Fruit fly (Drosophila melanogaster) whole organism, pupa: ENCODE measurements around the gene Gr64e.

Experiments
- CG10348 ChIP-seq: fragments of 200-800 bp; sonication (Bioruptor generic); IDR thresholded peaks from 2 replicates; pipeline ENCODE4 v1.3.6; 2022; ENCODE audit warnings: missing biosample characterization, missing genetic modification characterization
- CG12605 ChIP-seq: fragments of 200-800 bp; sonication (Bioruptor generic); IDR thresholded peaks from 2 replicates; pipeline ENCODE4 v1.3.6; 2022; ENCODE audit warnings: missing biosample characterization, missing genetic modification characterization
- CG13204 ChIP-seq: fragments of 200-800 bp; sonication (Bioruptor generic); optimal IDR thresholded peaks from 2 replicates; lab custom pipeline; 2018; ENCODE audit warnings: missing biosample characterization, mild to moderate bottlenecking, missing genetic modification characterization, moderate library complexity
- CG14655 ChIP-seq: fragments of 200-800 bp; sonication (Bioruptor generic); optimal IDR thresholded peaks from 3 replicates; lab custom pipeline; 2017; ENCODE audit warnings: mild to moderate bottlenecking, missing biosample characterization, missing genetic modification reagents, missing genetic modification characterization
- CG15710 ChIP-seq: fragments of 200-800 bp; sonication (Bioruptor generic); optimal IDR thresholded peaks from 2 replicates; lab custom pipeline; 2018; ENCODE audit warnings: missing biosample characterization, mild to moderate bottlenecking, missing genetic modification characterization, moderate library complexity
- CG17806 ChIP-seq: fragments of 200-800 bp; sonication (Bioruptor generic); optimal IDR thresholded peaks from 2 replicates; lab custom pipeline; 2018; ENCODE audit warnings: missing biosample characterization, mild to moderate bottlenecking, missing genetic modification characterization, moderate library complexity
- CG32121 ChIP-seq: fragments of 200-800 bp; sonication (Bioruptor generic); IDR thresholded peaks from 2 replicates; pipeline ENCODE4 v1.3.6; 2022; ENCODE audit warnings: missing biosample characterization, missing genetic modification characterization
- CG34367 ChIP-seq: fragments of 200-800 bp; sonication (Bioruptor generic); optimal IDR thresholded peaks from 2 replicates; lab custom pipeline; 2018; ENCODE audit warnings: missing biosample characterization, mild to moderate bottlenecking, missing genetic modification characterization
- CG4496 ChIP-seq: fragments of 200-800 bp; sonication (Bioruptor generic); IDR thresholded peaks from 3 replicates; pipeline ENCODE4 v1.3.6; 2022; ENCODE audit warnings: missing biosample characterization, missing genetic modification characterization
- CG8159 ChIP-seq: fragments of 200-800 bp; sonication (Bioruptor generic); optimal IDR thresholded peaks from 3 replicates; lab custom pipeline; 2018; ENCODE audit warnings: missing biosample characterization, mild to moderate bottlenecking, missing genetic modification characterization, moderate library complexity
- CG8301 ChIP-seq: fragments of 200-800 bp; sonication (Bioruptor generic); optimal IDR thresholded peaks from 2 replicates; lab custom pipeline; 2018; ENCODE audit warnings: missing biosample characterization, mild to moderate bottlenecking, missing genetic modification characterization
- CG9948 ChIP-seq: fragments of 200-800 bp; sonication (Bioruptor generic); optimal IDR thresholded peaks from 2 replicates; lab custom pipeline; 2018; ENCODE audit warnings: missing biosample characterization, mild to moderate bottlenecking, missing genetic modification characterization, moderate library complexity
- D1 ChIP-seq: fragments of 200-800 bp; sonication (Bioruptor generic); optimal IDR thresholded peaks from 2 replicates; lab custom pipeline; 2018; ENCODE audit warnings: missing biosample characterization, mild to moderate bottlenecking, missing genetic modification characterization, moderate library complexity
- EcR ChIP-seq: fragments of 200-800 bp; sonication (Bioruptor generic); optimal IDR thresholded peaks from 3 replicates; lab custom pipeline; 2019; ENCODE audit warnings: missing biosample characterization, missing genetic modification characterization, mild to moderate bottlenecking, moderate library complexity, missing genetic modification reagents
- Ets98B ChIP-seq: fragments of 200-800 bp; sonication (Bioruptor generic); IDR thresholded peaks from 2 replicates; pipeline ENCODE4 v1.3.6; 2022; ENCODE audit warnings: missing biosample characterization, missing genetic modification characterization
- Pif1A ChIP-seq: fragments of 200-800 bp; sonication (Bioruptor generic); optimal IDR thresholded peaks from 3 replicates; lab custom pipeline; 2016; ENCODE audit warnings: missing biosample characterization, missing genetic modification characterization
- Pif1B ChIP-seq: fragments of 200-800 bp; sonication (Bioruptor generic); optimal IDR thresholded peaks from 3 replicates; lab custom pipeline; 2016; ENCODE audit warnings: missing biosample characterization, missing genetic modification characterization
- Snoo ChIP-seq: fragments of 200-800 bp; sonication (Bioruptor generic); optimal IDR thresholded peaks from 3 replicates; lab custom pipeline; 2017; ENCODE audit warnings: missing biosample characterization, mild to moderate bottlenecking, missing genetic modification characterization, inconsistent platforms
- fd96Ca ChIP-seq: fragments of 200-800 bp; sonication (Bioruptor generic); IDR thresholded peaks from 3 replicates; pipeline ENCODE4 v1.3.6; 2022; ENCODE audit warnings: missing biosample characterization, missing genetic modification characterization
- gl ChIP-seq: fragments of 200-800 bp; sonication (Bioruptor generic); optimal IDR thresholded peaks from 2 replicates; lab custom pipeline; 2018; ENCODE audit warnings: missing biosample characterization, mild to moderate bottlenecking, missing genetic modification characterization
- rn ChIP-seq: fragments of 200-800 bp; sonication (Bioruptor generic); IDR thresholded peaks from 2 replicates; pipeline ENCODE4 v1.3.6; 2022; ENCODE audit warnings: missing biosample characterization, missing genetic modification characterization

Gr64e gene

DNA sequence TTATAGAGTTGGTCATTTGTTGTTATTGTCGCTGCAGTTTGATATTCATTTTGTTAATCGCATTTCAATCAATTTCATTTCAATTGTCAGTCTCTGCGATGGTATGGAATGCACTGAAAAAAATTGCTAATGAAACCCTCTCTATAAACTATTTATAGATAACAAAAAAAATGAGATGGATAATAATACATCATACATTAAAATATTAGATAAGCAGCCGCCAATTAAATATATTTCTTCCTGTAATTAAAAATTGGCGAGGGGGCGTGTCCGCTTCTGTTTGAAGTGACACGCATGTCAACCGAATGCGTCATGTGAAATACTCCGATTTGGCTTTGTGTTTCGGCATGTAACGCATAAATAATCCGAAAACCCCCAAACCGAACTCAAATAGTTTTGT is 12.6 kb downstream of the Gr64e start:
- no peak for TF ChIP-seq gl
- TF ChIP-seq CG12605, result no peak
- no peak for TF ChIP-seq CG34367 (tag; lab: Kevin White, UChicago)
- TF ChIP-seq CG17806, result no peak
- TF ChIP-seq CG15710, result no peak
- TF ChIP-seq CG8301 (tag; lab: Kevin White, UChicago), result no peak
- TF ChIP-seq D1 (tag; lab: Kevin White, UChicago), result no peak
- TF ChIP-seq CG32121 (GFP tag; lab: Robert Waterston, UW), result no peak

dm6 chr3L:4046289-4046688 is 14.3 kb downstream of the Gr64e start, which contains the start of gene CG1136:
TSS of gene CG1136 (plus strand) at chr3L:4046596.
- TF ChIP-seq Pif1A (GFP tag; lab: Kevin White, UChicago) (no peak), CG8159 (no peak), gl (no peak), CG14655 (no peak), CG12605 (no peak), CG4496 (GFP tag; lab: Robert Waterston, UW) (no peak), CG34367 (tag; lab: Kevin White, UChicago) (no peak), rn (GFP tag; lab: Robert Waterston, UW) (no peak), fd96Ca (GFP tag; lab: Robert Waterston, UW) (no peak), D1 (tag; lab: Kevin White, UChicago) (no peak), CG17806 (no peak), EcR (GFP tag; lab: Kevin White, UChicago) (no peak), CG13204 (GFP tag; lab: Kevin White, UChicago) (no peak), CG8301 (tag; lab: Kevin White, UChicago) (no peak)
- TF ChIP-seq, all 21 proteins: peak for 0

dm6 chr3L:4047635-4048034 is 15.7 kb downstream of the Gr64e start, which contains the start of gene Dpy-30L2:
TSS of gene Dpy-30L2 (minus strand) at chr3L:4047735.
- TF ChIP-seq D1 (tag; lab: Kevin White, UChicago), result no peak
- no peak for TF ChIP-seq rn (GFP tag; lab: Robert Waterston, UW)
- no peak for TF ChIP-seq gl
- no peak for TF ChIP-seq CG9948 (tag; lab: Kevin White, UChicago)
- no peak for TF ChIP-seq EcR (GFP tag; lab: Kevin White, UChicago)
- TF ChIP-seq Snoo (tag; lab: Kevin White, UChicago), result no peak
- TF ChIP-seq Pif1B (GFP tag; lab: Kevin White, UChicago), result no peak
- TF ChIP-seq fd96Ca (GFP tag; lab: Robert Waterston, UW), result no peak
- no peak for TF ChIP-seq Pif1A (GFP tag; lab: Kevin White, UChicago)
- TF ChIP-seq CG17806, result no peak
- TF ChIP-seq CG13204 (GFP tag; lab: Kevin White, UChicago), result no peak
- TF ChIP-seq Ets98B (GFP tag; lab: Robert Waterston, UW), result no peak
- no peak for TF ChIP-seq CG12605
- TF ChIP-seq CG14655, result no peak

dm6 chr3L:4049082-4049481 is 17.1 kb downstream of the Gr64e start:
- TF ChIP-seq CG4496 (GFP tag; lab: Robert Waterston, UW), result no peak
- no peak for TF ChIP-seq CG34367 (tag; lab: Kevin White, UChicago)
- TF ChIP-seq CG8159, result no peak
- TF ChIP-seq CG15710, result no peak
- no peak for TF ChIP-seq CG13204 (GFP tag; lab: Kevin White, UChicago)
- TF ChIP-seq gl, result no peak
- TF ChIP-seq CG10348 (GFP tag; lab: Robert Waterston, UW), result no peak
- no peak for TF ChIP-seq CG14655
- TF ChIP-seq CG32121 (GFP tag; lab: Robert Waterston, UW), result no peak
- TF ChIP-seq Snoo (tag; lab: Kevin White, UChicago), result no peak
- TF ChIP-seq EcR (GFP tag; lab: Kevin White, UChicago), result no peak
- no peak for TF ChIP-seq Pif1A (GFP tag; lab: Kevin White, UChicago)
- TF ChIP-seq CG17806, result no peak
- no peak for TF ChIP-seq rn (GFP tag; lab: Robert Waterston, UW)
- no peak for TF ChIP-seq D1 (tag; lab: Kevin White, UChicago)
- TF ChIP-seq CG8301 (tag; lab: Kevin White, UChicago), result no peak

dm6 chr3L:4055438-4055962 is 23.6 kb downstream of the Gr64e start:
- TF ChIP-seq CG4496 (GFP tag; lab: Robert Waterston, UW), result no peak
- TF ChIP-seq CG32121 (GFP tag; lab: Robert Waterston, UW), result no peak
- TF ChIP-seq fd96Ca (GFP tag; lab: Robert Waterston, UW), result 0 out of 3 replicates have a peak, but pooled peaks have one; percentile 38

DNA sequence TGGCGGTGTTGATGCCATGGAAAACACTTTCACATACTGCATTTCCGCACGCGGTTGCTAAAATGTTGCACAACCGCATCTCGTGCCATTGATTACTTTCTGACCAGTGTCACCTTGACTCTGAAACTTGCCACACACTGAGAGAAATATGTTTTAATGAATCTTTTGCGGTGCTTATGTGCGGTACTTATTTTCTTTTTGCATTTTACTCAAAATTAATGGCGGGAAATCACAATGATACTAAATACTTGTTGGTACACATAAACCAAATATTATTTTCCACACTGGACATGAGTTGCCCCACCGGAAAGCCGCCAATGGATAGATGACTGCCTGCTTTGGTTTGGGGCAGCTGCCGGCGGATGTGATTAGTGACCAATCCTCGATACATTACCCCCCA is 24.9 kb downstream of the Gr64e start:
- TF ChIP-seq Pif1A (GFP tag; lab: Kevin White, UChicago) (no peak), CG9948 (tag; lab: Kevin White, UChicago) (no peak), CG14655 (no peak), rn (GFP tag; lab: Robert Waterston, UW) (no peak), CG8159 (no peak), D1 (tag; lab: Kevin White, UChicago) (no peak), fd96Ca (GFP tag; lab: Robert Waterston, UW) (peak; percentile 52; the same call in 1 of the 3 replicates), CG10348 (GFP tag; lab: Robert Waterston, UW) (no peak), CG4496 (GFP tag; lab: Robert Waterston, UW) (peak; percentile 24; the same call in 1 of the 3 replicates), CG12605 (no peak), Ets98B (GFP tag; lab: Robert Waterston, UW) (peak; percentile 35), Snoo (tag; lab: Kevin White, UChicago) (no peak)
